Worm (Caenorhabditis elegans) whole organism, young adult: ENCODE measurements around the gene sam-4.

ENCODE experiments used
- B0035.1 ChIP-seq: sonication (generic microtip); optimal IDR thresholded peaks from 2 replicates; lab custom pipeline; 2016; ENCODE audit warnings: missing genetic modification characterization, mild to moderate bottlenecking, missing compliant biosample characterization, missing genotype, missing genetic modification reagents
- B0261.1 ChIP-seq: sonication (generic microtip); optimal IDR thresholded peaks from 2 replicates; lab custom pipeline; 2016; ENCODE audit warnings: mild to moderate bottlenecking, missing genetic modification characterization, moderate library complexity, missing compliant biosample characterization
- B0336.3 ChIP-seq: fragments of 200-800 bp; sonication (Bioruptor generic); IDR thresholded peaks from 2 replicates; pipeline ENCODE4 v1.3.6; 2022; ENCODE audit warnings: missing genetic modification characterization, missing compliant biosample characterization
- D2030.7 ChIP-seq: fragments of 200-800 bp; sonication (Bioruptor generic); IDR thresholded peaks from 2 replicates; pipeline ENCODE4 v1.3.6; 2022; ENCODE audit warnings: missing genetic modification reagents, missing genetic modification characterization, missing compliant biosample characterization
- F10E7.11 ChIP-seq: sonication (generic microtip); optimal IDR thresholded peaks from 2 replicates; lab custom pipeline; 2017; ENCODE audit warnings: mild to moderate bottlenecking, missing genetic modification characterization, moderate library complexity, missing compliant biosample characterization
- F23B12.7 ChIP-seq: sonication (generic microtip); optimal IDR thresholded peaks from 2 replicates; lab custom pipeline; 2017; ENCODE audit warnings: missing genetic modification characterization, mild to moderate bottlenecking, missing compliant biosample characterization, antibody characterized with exemption, moderate library complexity; ENCODE audit not compliant: insufficient read depth
- K12H6.12 ChIP-seq: fragments of 200-800 bp; sonication (Bioruptor generic); optimal IDR thresholded peaks from 2 replicates; lab custom pipeline; 2018; ENCODE audit warnings: mild to moderate bottlenecking, missing genetic modification characterization, missing compliant biosample characterization
- Y53G8AR.9 ChIP-seq: fragments of 200-800 bp; sonication (Bioruptor generic); conservative IDR thresholded peaks from 2 replicates; pipeline ENCODE4 v1.3.6; 2022; ENCODE audit warnings: missing genetic modification reagents, missing genetic modification characterization, missing compliant biosample characterization
- aptf-2 ChIP-seq: fragments of 200-800 bp; sonication (Bioruptor generic); conservative IDR thresholded peaks from 2 replicates; pipeline ENCODE4 v1.3.6; 2022; ENCODE audit warnings: missing genetic modification reagents, missing genetic modification characterization, missing compliant biosample characterization
- atf-7 ChIP-seq: sonication (generic microtip); optimal IDR thresholded peaks from 2 replicates; lab custom pipeline; 2017; ENCODE audit warnings: mild to moderate bottlenecking, missing genetic modification characterization, missing compliant biosample characterization
- attf-5 ChIP-seq: fragments of 200-800 bp; sonication (Bioruptor generic); optimal IDR thresholded peaks from 2 replicates; lab custom pipeline; 2018; ENCODE audit warnings: mild to moderate bottlenecking, missing genetic modification characterization, missing compliant biosample characterization
- ccch-3 ChIP-seq: fragments of 200-800 bp; sonication (Bioruptor generic); optimal IDR thresholded peaks from 2 replicates; lab custom pipeline; 2018; ENCODE audit warnings: mild to moderate bottlenecking, missing genetic modification characterization, missing compliant biosample characterization
- cebp-1 ChIP-seq, 2 experiments: fragments of 200-800 bp in 1 of 2; sonication (Bioruptor generic) in 1 of 2; sonication (generic microtip) in 1 of 2; IDR thresholded peaks in 1 of 2; optimal IDR thresholded peaks in 1 of 2; 2 replicates each; pipeline versions ENCODE4 v1.3.6 to Lab custom; 2017 to 2022; ENCODE audit warnings: missing compliant biosample characterization in 2 of 2, missing genetic modification characterization in 2 of 2, mild to moderate bottlenecking in 1 of 2, missing genetic modification reagents in 1 of 2, moderate library complexity in 1 of 2
- chd-7 ChIP-seq: sonication (generic microtip); optimal IDR thresholded peaks from 2 replicates; lab custom pipeline; 2016; ENCODE audit warnings: mild to moderate bottlenecking, missing genetic modification characterization, moderate library complexity, missing compliant biosample characterization
- dpl-1 ChIP-seq: fragments of 150-350 bp; optimal IDR thresholded peaks from 2 replicates; lab custom pipeline; 2014; ENCODE audit warnings: missing biosample characterization, missing genetic modification reagents, missing genetic modification characterization
- egl-18 ChIP-seq: fragments of 200-800 bp; sonication (Bioruptor generic); IDR thresholded peaks from 2 replicates; pipeline ENCODE4 v1.3.6; 2022; ENCODE audit warnings: missing genetic modification reagents, missing genetic modification characterization, missing compliant biosample characterization
- him-1 ChIP-seq: sonication (generic microtip); optimal IDR thresholded peaks from 2 replicates; lab custom pipeline; 2016; ENCODE audit warnings: missing genotype, missing genetic modification reagents, missing genetic modification characterization, missing compliant biosample characterization
- lin-26 ChIP-seq: fragments of 200-800 bp; sonication (Bioruptor generic); IDR thresholded peaks from 2 replicates; pipeline ENCODE4 v1.3.6; 2022; ENCODE audit warnings: missing genetic modification reagents, missing genetic modification characterization, missing compliant biosample characterization
- lsl-1 ChIP-seq: fragments of 200-800 bp; sonication (Bioruptor generic); optimal IDR thresholded peaks from 2 replicates; lab custom pipeline; 2018; ENCODE audit warnings: mild to moderate bottlenecking, missing genetic modification characterization, moderate library complexity, missing compliant biosample characterization
- mes-4 ChIP-seq: sonication (generic microtip); optimal IDR thresholded peaks from 2 replicates; lab custom pipeline; 2016; ENCODE audit warnings: missing genotype, missing genetic modification characterization, missing compliant biosample characterization
- nhr-120 ChIP-seq: fragments of 200-800 bp; sonication (Bioruptor generic); IDR thresholded peaks from 2 replicates; pipeline ENCODE4 v1.3.6; 2022; ENCODE audit warnings: missing genetic modification characterization, missing compliant biosample characterization
- nhr-80 ChIP-seq: sonication (generic microtip); optimal IDR thresholded peaks from 2 replicates; lab custom pipeline; 2016; ENCODE audit warnings: missing genetic modification characterization, missing compliant biosample characterization
- pha-4 ChIP-seq: fragments of 150-350 bp; sonication (generic microtip); optimal IDR thresholded peaks from 2 replicates; lab custom pipeline; 2014; ENCODE audit warnings: missing biosample characterization, missing genetic modification reagents, missing genetic modification characterization
- rcor-1 ChIP-seq: fragments of 200-800 bp; sonication (Bioruptor generic); IDR thresholded peaks from 2 replicates; pipeline ENCODE4 v1.3.6; 2022; ENCODE audit warnings: missing genetic modification reagents, missing genetic modification characterization, missing compliant biosample characterization
- repo-1 ChIP-seq: sonication (generic microtip); optimal IDR thresholded peaks from 2 replicates; lab custom pipeline; 2017; ENCODE audit warnings: mild to moderate bottlenecking, missing genetic modification characterization, missing compliant biosample characterization
- rpc-1 ChIP-seq, 2 experiments: fragments of 150-350 bp in 1 of 2; sonication (generic microtip) in 1 of 2; optimal IDR thresholded peaks; 2 replicates each; lab custom pipeline; 2014 to 2018; ENCODE audit warnings: missing biosample characterization in 1 of 2, missing genetic modification characterization in 1 of 2, missing genetic modification reagents in 1 of 2, missing genotype in 1 of 2
- sdz-38 ChIP-seq: sonication (generic microtip); optimal IDR thresholded peaks from 2 replicates; lab custom pipeline; 2016; ENCODE audit warnings: missing genotype, missing genetic modification characterization, missing compliant biosample characterization
- snpc-1.3 ChIP-seq: sonication (generic microtip); optimal IDR thresholded peaks from 2 replicates; lab custom pipeline; 2017; ENCODE audit warnings: missing genetic modification characterization, mild to moderate bottlenecking, missing compliant biosample characterization, antibody characterized with exemption, moderate library complexity, missing genotype, missing genetic modification reagents; ENCODE audit not compliant: insufficient read depth
- snpc-3.4 ChIP-seq: sonication (generic microtip); optimal IDR thresholded peaks from 2 replicates; lab custom pipeline; 2017; ENCODE audit warnings: missing genetic modification characterization, mild to moderate bottlenecking, missing compliant biosample characterization, antibody characterized with exemption, moderate library complexity, missing genotype, missing genetic modification reagents
- snpc-4 ChIP-seq, 5 experiments: fragments of 150-350 bp in 1 of 5; sonication (generic microtip) in 4 of 5; optimal IDR thresholded peaks; 2 replicates each; lab custom pipeline; 2014 to 2018; ENCODE audit warnings: missing genetic modification characterization in 5 of 5, missing biosample characterization in 3 of 5, antibody characterized with exemption in 2 of 5, mild to moderate bottlenecking in 2 of 5, missing compliant biosample characterization in 2 of 5, missing genotype in 2 of 5, moderate library complexity in 2 of 5, missing genetic modification reagents in 1 of 5
- sptf-2 ChIP-seq: fragments of 200-800 bp; sonication (Bioruptor generic); optimal IDR thresholded peaks from 2 replicates; lab custom pipeline; 2018; ENCODE audit warnings: mild to moderate bottlenecking, missing genetic modification characterization, missing compliant biosample characterization
- tbp1 ChIP-seq: fragments of 200-800 bp; sonication (Bioruptor generic); optimal IDR thresholded peaks from 2 replicates; lab custom pipeline; 2018; ENCODE audit warnings: mild to moderate bottlenecking, missing genetic modification characterization, missing compliant biosample characterization
- tlf-1 ChIP-seq: fragments of 200-800 bp; sonication (Bioruptor generic); optimal IDR thresholded peaks from 2 replicates; lab custom pipeline; 2018; ENCODE audit warnings: mild to moderate bottlenecking, missing genetic modification characterization, missing compliant biosample characterization
- ztf-26 ChIP-seq: sonication (generic microtip); optimal IDR thresholded peaks from 2 replicates; lab custom pipeline; 2017; ENCODE audit warnings: missing genetic modification characterization, missing compliant biosample characterization
- ztf-6 ChIP-seq: fragments of 200-800 bp; sonication (Bioruptor generic); IDR thresholded peaks from 2 replicates; pipeline ENCODE4 v1.3.6; 2022; ENCODE audit warnings: missing genetic modification reagents, missing genetic modification characterization, missing compliant biosample characterization

Gene sam-4

ce11 chrII:5698869-5699268, 49.8 kb upstream of the sam-4 start, which contains the start of the genes C25H3.10 and C25H3.1:
Gene C25H3.10, minus strand, starts transcription at chrII:5698969.
Gene C25H3.1, plus strand, starts transcription at chrII:5699071.
- TF ChIP-seq rcor-1 (GFP tag; lab: Robert Waterston, UW) (no peak), ccch-3 (GFP tag; lab: Kevin White, UChicago) (no peak), mes-4 (tag; lab: Kevin White, UChicago) (no peak), B0035.1 (tag; lab: Kevin White, UChicago) (no peak), K12H6.12 (tag; lab: Kevin White, UChicago) (no peak), F23B12.7 (no peak), B0336.3 (GFP tag; lab: Robert Waterston, UW) (no peak), sptf-2 (GFP tag; lab: Kevin White, UChicago) (no peak), nhr-120 (GFP tag; lab: Robert Waterston, UW) (no peak), pha-4 (tag; lab: Kevin White, UChicago) (no peak), F10E7.11 (tag; lab: Kevin White, UChicago) (no peak), rpc-1 (optimal IDR thresholded peaks at IDR 0.05; lab: Kevin White, UChicago) (no peak), rpc-1 (tag; optimal IDR thresholded peaks at IDR 0.05; lab: Kevin White, UChicago) (no peak), repo-1 (no peak), snpc-1.3 (tag; lab: Kevin White, UChicago) (no peak), tlf-1 (no peak), snpc-3.4 (tag; lab: Kevin White, UChicago) (no peak), ztf-6 (GFP tag; lab: Robert Waterston, UW) (no peak), lsl-1 (GFP tag; lab: Kevin White, UChicago) (no peak)

- TF ChIP-seq atf-7 (tag; lab: Kevin White, UChicago) (peak; percentile 41), tlf-1 (peak; percentile 25), Y53G8AR.9 (no peak), cebp-1 (GFP tag; IDR thresholded peaks at IDR 0.05; lab: Robert Waterston, UW) (no peak), cebp-1 (tag; optimal IDR thresholded peaks at IDR 0.05; lab: Kevin White, UChicago) (peak; percentile 52), snpc-4 (GFP tag; optimal IDR thresholded peaks at IDR 0.05; lab: Kevin White, UChicago) (no peak), snpc-4 (tag; optimal IDR thresholded peaks at IDR 0.05; lab: Kevin White, UChicago) (peak in 2 of 4 experiments; percentile 21 to 64), chd-7 (tag; lab: Kevin White, UChicago) (peak; percentile 33), sdz-38 (tag; lab: Kevin White, UChicago) (no peak), attf-5 (GFP tag; lab: Kevin White, UChicago) (peak; percentile 37), tbp1 (GFP tag; lab: Kevin White, UChicago) (peak; percentile 29), egl-18 (GFP tag; lab: Robert Waterston, UW) (no peak), lin-26 (GFP tag; lab: Robert Waterston, UW) (peak; percentile 51; the same call in 1 of the 2 replicates), D2030.7 (GFP tag; lab: Robert Waterston, UW) (no peak), nhr-80 (tag; lab: Kevin White, UChicago) (peak; percentile 58), ztf-26 (tag; lab: Kevin White, UChicago) (peak; percentile 11), B0336.3 (GFP tag; lab: Robert Waterston, UW) (0 out of 2 replicates have a peak, but pooled peaks have one; percentile 20), aptf-2 (GFP tag; lab: Robert Waterston, UW) (no peak), dpl-1 (GFP tag; lab: Kevin White, UChicago) (no peak), B0261.1 (tag; lab: Kevin White, UChicago) (no peak), him-1 (tag; lab: Kevin White, UChicago) (no peak)
Measured at ce11 chrII:5698254-5698653, 49.2 kb upstream of the sam-4 start.
